Fruit fly (Drosophila melanogaster) whole organism, embryonic: Measurements from ENCODE around the gene mil.

Source experiments
- Abd-B ChIP-seq: fragments of 200-800 bp; sonication (Bioruptor generic); optimal IDR thresholded peaks from 2 replicates; lab custom pipeline; 2018; ENCODE audit warnings: missing biosample characterization, mild to moderate bottlenecking, missing genetic modification characterization, moderate library complexity
- Aef1 ChIP-seq: fragments of 200-800 bp; sonication (Bioruptor generic); IDR thresholded peaks from 3 replicates; pipeline ENCODE4 v1.3.6; 2022; ENCODE audit warnings: missing biosample characterization, missing genetic modification characterization
- CG10147 ChIP-seq: fragments of 200-800 bp; sonication (Bioruptor generic); optimal IDR thresholded peaks from 2 replicates; lab custom pipeline; 2019; ENCODE audit warnings: missing biosample characterization, mild to moderate bottlenecking, missing genetic modification characterization, moderate library complexity
- CG10366 ChIP-seq: fragments of 200-800 bp; sonication (Bioruptor generic); IDR thresholded peaks from 2 replicates; pipeline ENCODE4 v1.3.6; 2022; ENCODE audit warnings: missing biosample characterization, missing genetic modification characterization
- CG10654 ChIP-seq: fragments of 200-800 bp; sonication (Bioruptor generic); optimal IDR thresholded peaks from 2 replicates; lab custom pipeline; 2016; ENCODE audit warnings: missing biosample characterization, missing genetic modification characterization
- CG11085 ChIP-seq: fragments of 200-800 bp; sonication (Bioruptor generic); IDR thresholded peaks from 2 replicates; pipeline ENCODE4 v1.3.6; 2022; ENCODE audit warnings: missing biosample characterization, missing genetic modification characterization
- CG13296 ChIP-seq: fragments of 200-800 bp; sonication (Bioruptor generic); optimal IDR thresholded peaks from 3 replicates; lab custom pipeline; 2018; ENCODE audit warnings: missing biosample characterization, mild to moderate bottlenecking, missing genetic modification characterization
- CG13775 ChIP-seq: fragments of 200-800 bp; sonication (Bioruptor generic); optimal IDR thresholded peaks from 3 replicates; lab custom pipeline; 2017; ENCODE audit warnings: missing biosample characterization, mild to moderate bottlenecking, missing genetic modification characterization
- CG16863 ChIP-seq: fragments of 200-800 bp; sonication (Bioruptor generic); optimal IDR thresholded peaks from 3 replicates; lab custom pipeline; 2016; ENCODE audit warnings: missing biosample characterization, missing genetic modification characterization
- CG17612 ChIP-seq: fragments of 200-800 bp; sonication (Bioruptor generic); IDR thresholded peaks from 2 replicates; pipeline ENCODE4 v1.3.6; 2022; ENCODE audit warnings: missing biosample characterization, missing genetic modification characterization
- CG17912 ChIP-seq: fragments of 200-800 bp; sonication (Bioruptor generic); optimal IDR thresholded peaks from 2 replicates; lab custom pipeline; 2018; ENCODE audit warnings: missing biosample characterization, mild to moderate bottlenecking, missing genetic modification characterization
- CG18764 ChIP-seq: fragments of 200-800 bp; sonication (Bioruptor generic); optimal IDR thresholded peaks from 3 replicates; lab custom pipeline; 2016; ENCODE audit warnings: missing biosample characterization, missing genetic modification characterization
- CG2129 ChIP-seq: fragments of 200-800 bp; sonication (Bioruptor generic); IDR thresholded peaks from 2 replicates; pipeline ENCODE4 v1.3.6; 2022; ENCODE audit warnings: missing biosample characterization, missing genetic modification characterization; ENCODE audit not compliant: partially characterized antibody
- CG2199 ChIP-seq: fragments of 200-800 bp; sonication (Bioruptor generic); IDR thresholded peaks from 3 replicates; pipeline ENCODE4 v1.3.6; 2022; ENCODE audit warnings: missing biosample characterization, missing genetic modification characterization
- CG31441 ChIP-seq: fragments of 200-800 bp; sonication (Bioruptor generic); IDR thresholded peaks from 2 replicates; pipeline ENCODE4 v1.3.6; 2022; ENCODE audit warnings: missing biosample characterization, missing genetic modification characterization
- CG32767 ChIP-seq: fragments of 200-800 bp; sonication (Bioruptor generic); IDR thresholded peaks from 2 replicates; pipeline ENCODE4 v1.3.6; 2022; ENCODE audit warnings: missing biosample characterization, missing genetic modification characterization
- CG42726 ChIP-seq: fragments of 200-800 bp; sonication (Bioruptor generic); IDR thresholded peaks from 2 replicates; pipeline ENCODE4 v1.3.6; 2022; ENCODE audit warnings: missing biosample characterization, missing genetic modification characterization; ENCODE audit not compliant: partially characterized antibody
- CG43689 ChIP-seq: fragments of 200-800 bp; sonication (Bioruptor generic); IDR thresholded peaks from 2 replicates; pipeline ENCODE4 v1.3.6; 2022; ENCODE audit warnings: missing biosample characterization, missing genetic modification characterization
- CG5180 ChIP-seq: fragments of 200-800 bp; sonication (Bioruptor generic); optimal IDR thresholded peaks from 3 replicates; lab custom pipeline; 2017; ENCODE audit warnings: missing biosample characterization, missing genetic modification characterization, mild to moderate bottlenecking, moderate library complexity, missing genetic modification reagents
- CG6813 ChIP-seq: fragments of 200-800 bp; sonication (Bioruptor generic); optimal IDR thresholded peaks from 2 replicates; lab custom pipeline; 2017; ENCODE audit warnings: missing biosample characterization, missing genetic modification characterization, mild to moderate bottlenecking, moderate library complexity, missing genetic modification reagents
- CG7271 ChIP-seq: fragments of 200-800 bp; sonication (Bioruptor generic); optimal IDR thresholded peaks from 2 replicates; lab custom pipeline; 2018; ENCODE audit warnings: missing biosample characterization, mild to moderate bottlenecking, missing genetic modification characterization, moderate library complexity
- CG7839 ChIP-seq: fragments of 200-800 bp; sonication (Bioruptor generic); optimal IDR thresholded peaks from 3 replicates; lab custom pipeline; 2018; ENCODE audit warnings: missing biosample characterization, mild to moderate bottlenecking, missing genetic modification characterization, moderate library complexity
- CG7987 ChIP-seq: fragments of 200-800 bp; sonication (Bioruptor generic); optimal IDR thresholded peaks from 2 replicates; lab custom pipeline; 2018; ENCODE audit warnings: missing biosample characterization, mild to moderate bottlenecking, missing genetic modification characterization, moderate library complexity
- CG8089 ChIP-seq: fragments of 200-800 bp; sonication (Bioruptor generic); optimal IDR thresholded peaks from 3 replicates; lab custom pipeline; 2016; ENCODE audit warnings: missing biosample characterization, missing genetic modification characterization
- CHES-1-like ChIP-seq: fragments of 200-800 bp; sonication (Bioruptor generic); optimal IDR thresholded peaks from 2 replicates; lab custom pipeline; 2016; ENCODE audit warnings: missing biosample characterization, missing genetic modification characterization
- CTCF ChIP-seq: fragments of 200-800 bp; sonication (Bioruptor generic); optimal IDR thresholded peaks from 2 replicates; lab custom pipeline; 2017; ENCODE audit warnings: missing biosample characterization, mild to moderate bottlenecking, missing genetic modification characterization, moderate library complexity
- CrebB ChIP-seq: fragments of 200-800 bp; sonication (Bioruptor generic); optimal IDR thresholded peaks from 3 replicates; lab custom pipeline; 2018; ENCODE audit warnings: missing biosample characterization, mild to moderate bottlenecking, missing genetic modification characterization
- Deaf1 ChIP-seq: fragments of 200-800 bp; optimal IDR thresholded peaks from 3 replicates; lab custom pipeline; 2019; ENCODE audit warnings: missing biosample characterization, mild to moderate bottlenecking, missing genetic modification characterization, moderate library complexity
- Dip2 ChIP-seq: fragments of 200-800 bp; sonication (Bioruptor generic); IDR thresholded peaks from 2 replicates; pipeline ENCODE4 v1.3.6; 2022; ENCODE audit warnings: missing biosample characterization, missing genetic modification characterization
- Elba2 ChIP-seq: fragments of 200-800 bp; sonication (Bioruptor generic); optimal IDR thresholded peaks from 3 replicates; lab custom pipeline; 2016; ENCODE audit warnings: missing biosample characterization, missing genetic modification characterization
- Fer1 ChIP-seq: fragments of 200-800 bp; sonication (Bioruptor generic); optimal IDR thresholded peaks from 2 replicates; lab custom pipeline; 2017; ENCODE audit warnings: missing biosample characterization, mild to moderate bottlenecking, missing genetic modification characterization
- HLH54F ChIP-seq: fragments of 200-800 bp; sonication (Bioruptor generic); optimal IDR thresholded peaks from 3 replicates; lab custom pipeline; 2016; ENCODE audit warnings: missing biosample characterization, missing genetic modification characterization
- MESR4 ChIP-seq: fragments of 200-800 bp; sonication (Bioruptor generic); optimal IDR thresholded peaks from 2 replicates; lab custom pipeline; 2018; ENCODE audit warnings: missing biosample characterization, mild to moderate bottlenecking, missing genetic modification characterization, moderate library complexity
- Nf-YB ChIP-seq: fragments of 200-800 bp; sonication (Bioruptor generic); optimal IDR thresholded peaks from 3 replicates; lab custom pipeline; 2019; ENCODE audit warnings: missing biosample characterization, mild to moderate bottlenecking, missing genetic modification characterization, moderate library complexity
- Rx ChIP-seq: fragments of 200-800 bp; sonication (Bioruptor generic); IDR thresholded peaks from 2 replicates; pipeline ENCODE4 v1.3.6; 2022; ENCODE audit warnings: missing biosample characterization, missing genetic modification characterization
- Scr ChIP-seq: fragments of 200-800 bp; sonication (Bioruptor generic); IDR thresholded peaks from 2 replicates; pipeline ENCODE4 v1.3.6; 2022; ENCODE audit warnings: missing biosample characterization, missing genetic modification characterization; ENCODE audit not compliant: partially characterized antibody
- Vsx1 ChIP-seq: fragments of 200-800 bp; sonication (Bioruptor generic); optimal IDR thresholded peaks from 2 replicates; lab custom pipeline; 2017; ENCODE audit warnings: missing biosample characterization, mild to moderate bottlenecking, missing genetic modification characterization, missing genetic modification reagents
- Xrp1 ChIP-seq: fragments of 200-800 bp; sonication (Bioruptor generic); IDR thresholded peaks from 2 replicates; pipeline ENCODE4 v1.3.6; 2022; ENCODE audit warnings: missing biosample characterization, missing genetic modification characterization
- ac ChIP-seq: fragments of 200-800 bp; sonication (Bioruptor generic); optimal IDR thresholded peaks from 3 replicates; lab custom pipeline; 2017; ENCODE audit warnings: missing biosample characterization, mild to moderate bottlenecking, missing genetic modification characterization
- bowl ChIP-seq: fragments of 200-800 bp; sonication (Bioruptor generic); IDR thresholded peaks from 2 replicates; pipeline ENCODE4 v1.3.6; 2022; ENCODE audit warnings: missing biosample characterization, missing genetic modification characterization
- bsh ChIP-seq, 2 experiments: fragments of 200-800 bp; sonication (Bioruptor generic); optimal IDR thresholded peaks; 2 replicates each; lab custom pipeline; 2017 to 2018; ENCODE audit warnings: mild to moderate bottlenecking in 2 of 2, missing biosample characterization in 2 of 2, missing genetic modification characterization in 2 of 2, moderate library complexity in 1 of 2
- dimm ChIP-seq: fragments of 200-800 bp; sonication (Bioruptor generic); IDR thresholded peaks from 2 replicates; pipeline ENCODE4 v1.3.6; 2022; ENCODE audit warnings: missing biosample characterization, missing genetic modification characterization
- dmrt99B ChIP-seq: fragments of 200-800 bp; sonication (Bioruptor generic); optimal IDR thresholded peaks from 2 replicates; lab custom pipeline; 2018; ENCODE audit warnings: missing biosample characterization, mild to moderate bottlenecking, missing genetic modification characterization, moderate library complexity
- esg ChIP-seq: fragments of 200-800 bp; sonication (Bioruptor generic); conservative IDR thresholded peaks from 2 replicates; pipeline ENCODE4 v1.3.6; 2022; ENCODE audit warnings: missing biosample characterization, missing genetic modification characterization
- hkb ChIP-seq, 2 experiments: fragments of 200-800 bp in 1 of 2; fragments of >200 bp in 1 of 2; sonication (Bioruptor generic) in 1 of 2; IDR thresholded peaks in 1 of 2; optimal IDR thresholded peaks in 1 of 2; 2 replicates each; pipeline versions ENCODE4 v1.3.6 to Lab custom; 2017 to 2022; ENCODE audit warnings: missing biosample characterization in 1 of 2, missing genetic modification characterization in 1 of 2
- jigr1 ChIP-seq: fragments of 200-800 bp; sonication (Bioruptor generic); IDR thresholded peaks from 3 replicates; pipeline ENCODE4 v1.3.6; 2022; ENCODE audit warnings: missing biosample characterization, missing genetic modification characterization
- kah ChIP-seq: fragments of 200-800 bp; sonication (Bioruptor generic); optimal IDR thresholded peaks from 2 replicates; lab custom pipeline; 2018; ENCODE audit warnings: missing biosample characterization, mild to moderate bottlenecking, missing genetic modification characterization
- lov ChIP-seq, 2 experiments: fragments of 200-800 bp in 1 of 2; fragments of >200 bp in 1 of 2; sonication (Bioruptor generic) in 1 of 2; IDR thresholded peaks in 1 of 2; optimal IDR thresholded peaks in 1 of 2; 2 replicates in 1 of 2; 3 replicates in 1 of 2; pipeline versions ENCODE4 v1.3.6 to Lab custom; 2017 to 2022; ENCODE audit warnings: missing biosample characterization in 1 of 2, missing genetic modification characterization in 1 of 2
- pb ChIP-seq: fragments of 200-800 bp; sonication (Bioruptor generic); optimal IDR thresholded peaks from 3 replicates; lab custom pipeline; 2016; ENCODE audit warnings: missing biosample characterization, missing genetic modification characterization
- pita ChIP-seq: fragments of 200-800 bp; sonication (Bioruptor generic); optimal IDR thresholded peaks from 2 replicates; lab custom pipeline; 2017; ENCODE audit warnings: missing biosample characterization, mild to moderate bottlenecking, missing genetic modification characterization
- scrt ChIP-seq: fragments of 200-800 bp; sonication (Bioruptor generic); optimal IDR thresholded peaks from 2 replicates; lab custom pipeline; 2018; ENCODE audit warnings: missing biosample characterization, mild to moderate bottlenecking, missing genetic modification characterization, moderate library complexity

The mil gene

DNA sequence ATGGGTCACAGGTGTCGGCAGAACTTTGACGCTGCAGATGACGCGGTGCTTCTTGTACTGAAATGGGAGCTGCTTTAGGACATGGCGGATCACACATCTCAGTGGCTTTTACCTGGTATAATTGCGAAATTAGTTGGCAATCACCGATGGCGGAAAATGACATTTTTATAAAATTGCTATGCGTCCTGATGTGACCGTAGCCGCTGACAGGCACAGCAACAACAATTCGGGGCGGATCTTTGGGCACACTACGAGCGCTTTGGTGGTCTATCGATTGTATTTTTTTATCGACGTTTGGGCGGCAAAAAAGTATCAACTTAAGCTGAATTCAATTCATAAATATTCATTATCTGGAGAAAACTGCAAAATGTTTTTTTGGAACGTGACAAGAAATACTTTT lies 41.6 kb downstream of the mil start, which contains the start of gene CG4951 (continued):
- no peak for TF ChIP-seq CG32767 (GFP tag; lab: Robert Waterston, UW)
- peak; percentile 60 for TF ChIP-seq Scr (GFP tag; lab: Robert Waterston, UW)
- TF ChIP-seq CG17612 (GFP tag; lab: Robert Waterston, UW) = no peak
- no peak for TF ChIP-seq CG43689 (GFP tag; lab: Robert Waterston, UW)
- no peak for TF ChIP-seq kah
- TF ChIP-seq CG13775 (GFP tag; lab: Kevin White, UChicago) = no peak
- no peak for TF ChIP-seq CG17912 (GFP tag; lab: Kevin White, UChicago)
- no peak for TF ChIP-seq CHES-1-like (GFP tag; lab: Kevin White, UChicago)
- no peak for TF ChIP-seq CG16863
- TF ChIP-seq CG6813 (GFP tag; lab: Kevin White, UChicago) = no peak
- TF ChIP-seq CG7987 (GFP tag; lab: Kevin White, UChicago) = no peak
- no peak for TF ChIP-seq CG5180 (GFP tag; lab: Kevin White, UChicago)
- TF ChIP-seq dimm (GFP tag; lab: Robert Waterston, UW) = no peak
- no peak for TF ChIP-seq dmrt99B (tag; lab: Kevin White, UChicago)
- no peak for TF ChIP-seq Rx (GFP tag; lab: Robert Waterston, UW)
- TF ChIP-seq CG11085 (GFP tag; lab: Robert Waterston, UW) = no peak
- TF ChIP-seq bsh (GFP tag; optimal IDR thresholded peaks at IDR 0.05; lab: Kevin White, UChicago) = no peak
- no peak for TF ChIP-seq pb
- no peak for TF ChIP-seq CTCF (GFP tag; lab: Kevin White, UChicago)
- TF ChIP-seq scrt (GFP tag; lab: Kevin White, UChicago) = no peak
- no peak for TF ChIP-seq Abd-B (GFP tag; lab: Kevin White, UChicago)
- TF ChIP-seq Dip2 = no peak
- no peak for TF ChIP-seq CG7271 (tag; lab: Kevin White, UChicago)
- TF ChIP-seq Fer1 = no peak
- no peak for TF ChIP-seq pita (GFP tag; lab: Kevin White, UChicago)
- no peak for TF ChIP-seq CG42726 (GFP tag; lab: Robert Waterston, UW)
- TF ChIP-seq CG10366 (GFP tag; lab: Robert Waterston, UW) = no peak
- TF ChIP-seq HLH54F (GFP tag; lab: Kevin White, UChicago) = no peak
- TF ChIP-seq Elba2 (GFP tag; lab: Kevin White, UChicago) = no peak
- no peak for TF ChIP-seq Nf-YB (GFP tag; lab: Kevin White, UChicago)
- TF ChIP-seq Vsx1 (GFP tag; lab: Kevin White, UChicago) = no peak
- no peak for TF ChIP-seq Xrp1 (GFP tag; lab: Robert Waterston, UW)
- TF ChIP-seq CG2129 (GFP tag; lab: Robert Waterston, UW) = no peak
- TF ChIP-seq hkb (optimal IDR thresholded peaks at IDR 0.05; lab: Kevin White, UChicago) = no peak
- TF ChIP-seq hkb (GFP tag; IDR thresholded peaks at IDR 0.05; lab: Robert Waterston, UW) = no peak
- no peak for TF ChIP-seq CG18764 (GFP tag; lab: Kevin White, UChicago)
- TF ChIP-seq jigr1 (GFP tag; lab: Robert Waterston, UW) = no peak
- peak; percentile 94 for TF ChIP-seq Aef1
- TF ChIP-seq bowl (GFP tag; lab: Robert Waterston, UW) = no peak
- TF ChIP-seq lov (optimal IDR thresholded peaks at IDR 0.05; lab: Kevin White, UChicago) = no peak
- TF ChIP-seq lov (GFP tag; IDR thresholded peaks at IDR 0.05; lab: Robert Waterston, UW) = no peak
- no peak for TF ChIP-seq CG10147 (GFP tag; lab: Kevin White, UChicago)
- TF ChIP-seq CG13296 = no peak
- no peak for TF ChIP-seq esg (GFP tag; lab: Robert Waterston, UW)
- peak; percentile 52 for TF ChIP-seq MESR4 (GFP tag; lab: Kevin White, UChicago)
- no peak for TF ChIP-seq CG7839 (tag; lab: Kevin White, UChicago)
- no peak for TF ChIP-seq Deaf1 (tag; lab: Kevin White, UChicago)
- TF ChIP-seq CrebB (tag; lab: Kevin White, UChicago) = no peak
- no peak for TF ChIP-seq CG31441 (GFP tag; lab: Robert Waterston, UW)
- no peak for TF ChIP-seq CG10654 (GFP tag; lab: Kevin White, UChicago)
- no peak for TF ChIP-seq ac (GFP tag; lab: Kevin White, UChicago)
- TF ChIP-seq CG2199 = no peak
- TF ChIP-seq CG8089 = no peak
